Worm (Caenorhabditis elegans): ENCODE results near the gene Y102E9.6.

DNA sequence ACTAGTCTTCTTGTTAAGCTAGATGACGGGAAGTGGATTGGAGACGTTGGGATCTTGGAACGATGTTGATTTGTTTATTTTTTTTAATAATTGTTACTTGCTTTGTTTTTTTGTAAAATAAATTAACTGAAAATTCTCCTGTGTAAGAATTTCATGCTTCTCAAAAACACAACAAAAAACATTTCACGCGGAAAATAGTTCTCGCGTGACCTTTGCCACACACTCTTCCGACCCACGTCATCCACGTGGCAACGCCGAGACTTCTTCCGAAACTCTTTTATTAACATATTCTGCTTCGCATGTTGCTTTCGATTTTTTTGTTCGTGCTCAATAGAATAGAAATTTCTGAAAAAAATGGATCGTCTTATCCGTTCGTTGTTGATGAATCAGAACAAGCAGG, 24.9 kb downstream of the Y102E9.6 start, which contains the start of gene F37A4.5:
- no peak for TF ChIP-seq nhr-76 (tag; optimal IDR thresholded peaks at IDR 0.05)
- TF ChIP-seq unc-39 (tag; optimal IDR thresholded peaks at IDR 0.05): no peak
- no peak for TF ChIP-seq lin-39 (tag; optimal IDR thresholded peaks at IDR 0.05)
- TF ChIP-seq ztf-11 (tag; optimal IDR thresholded peaks at IDR 0.05): no peak
- TF ChIP-seq elt-1 (tag; optimal IDR thresholded peaks at IDR 0.05): no peak
- no peak for TF ChIP-seq zag-1 (tag; optimal IDR thresholded peaks at IDR 0.05)
- TF ChIP-seq elt-3 (tag; optimal IDR thresholded peaks at IDR 0.05): no peak
- no peak for TF ChIP-seq R02D3.7 (tag; optimal IDR thresholded peaks at IDR 0.05)

Measured in whole organism, L3 larva.